Fruit fly (Drosophila melanogaster) whole organism, embryonic: Measurements from ENCODE around the gene spn-F.

Experiments
- Adf1 ChIP-seq: fragments of 200-800 bp; sonication (Bioruptor generic); IDR thresholded peaks from 2 replicates; pipeline ENCODE4 v1.3.6; 2022; ENCODE audit warnings: missing biosample characterization, missing genetic modification characterization
- CG10565 ChIP-seq: fragments of 200-800 bp; sonication (Bioruptor generic); optimal IDR thresholded peaks from 3 replicates; lab custom pipeline; 2016; ENCODE audit warnings: missing biosample characterization, mild to moderate bottlenecking, missing genetic modification characterization
- CG11085 ChIP-seq: fragments of 200-800 bp; sonication (Bioruptor generic); IDR thresholded peaks from 2 replicates; pipeline ENCODE4 v1.3.6; 2022; ENCODE audit warnings: missing biosample characterization, missing genetic modification characterization
- CG11398 ChIP-seq: fragments of 200-800 bp; sonication (Bioruptor generic); optimal IDR thresholded peaks from 2 replicates; lab custom pipeline; 2016; ENCODE audit warnings: missing biosample characterization, missing genetic modification characterization
- CG11695 ChIP-seq: fragments of 200-800 bp; sonication (Bioruptor generic); IDR thresholded peaks from 3 replicates; pipeline ENCODE4 v1.3.6; 2022; ENCODE audit warnings: missing biosample characterization, missing genetic modification characterization
- CG12071 ChIP-seq: fragments of 200-800 bp; sonication (Bioruptor generic); optimal IDR thresholded peaks from 3 replicates; lab custom pipeline; 2018; ENCODE audit warnings: missing biosample characterization, mild to moderate bottlenecking, missing genetic modification characterization
- CG13123 ChIP-seq: fragments of 200-800 bp; sonication (Bioruptor generic); optimal IDR thresholded peaks from 2 replicates; lab custom pipeline; 2016; ENCODE audit warnings: missing biosample characterization, missing genetic modification characterization
- CG13894 ChIP-seq: fragments of 200-800 bp; sonication (Bioruptor generic); optimal IDR thresholded peaks from 3 replicates; lab custom pipeline; 2018; ENCODE audit warnings: missing biosample characterization, mild to moderate bottlenecking, missing genetic modification characterization, moderate library complexity
- CG1529 ChIP-seq: fragments of 200-800 bp; sonication (Bioruptor generic); optimal IDR thresholded peaks from 3 replicates; lab custom pipeline; 2018; ENCODE audit warnings: missing biosample characterization, missing genetic modification characterization
- CG16815 ChIP-seq: fragments of 200-800 bp; sonication (Bioruptor generic); optimal IDR thresholded peaks from 3 replicates; lab custom pipeline; 2017; ENCODE audit warnings: missing biosample characterization, mild to moderate bottlenecking, missing genetic modification characterization
- CG17912 ChIP-seq: fragments of 200-800 bp; sonication (Bioruptor generic); optimal IDR thresholded peaks from 2 replicates; lab custom pipeline; 2018; ENCODE audit warnings: missing biosample characterization, mild to moderate bottlenecking, missing genetic modification characterization
- CG2202 ChIP-seq: fragments of 200-800 bp; sonication (Bioruptor generic); optimal IDR thresholded peaks from 2 replicates; lab custom pipeline; 2018; ENCODE audit warnings: missing biosample characterization, mild to moderate bottlenecking, missing genetic modification characterization
- CG30431 ChIP-seq: fragments of 200-800 bp; sonication (Bioruptor generic); optimal IDR thresholded peaks from 2 replicates; lab custom pipeline; 2017; ENCODE audit warnings: missing biosample characterization, missing genetic modification characterization
- CG31365 ChIP-seq: fragments of 200-800 bp; sonication (Bioruptor generic); optimal IDR thresholded peaks from 2 replicates; lab custom pipeline; 2018; ENCODE audit warnings: missing biosample characterization, mild to moderate bottlenecking, missing genetic modification characterization
- CG33557 ChIP-seq: fragments of 200-800 bp; sonication (Bioruptor generic); optimal IDR thresholded peaks from 2 replicates; lab custom pipeline; 2019; ENCODE audit warnings: missing biosample characterization, mild to moderate bottlenecking, missing genetic modification characterization, moderate library complexity
- CG34422 ChIP-seq: fragments of 200-800 bp; sonication (Bioruptor generic); IDR thresholded peaks from 3 replicates; pipeline ENCODE4 v1.3.6; 2022; ENCODE audit warnings: missing biosample characterization, missing genetic modification characterization
- CG5180 ChIP-seq: fragments of 200-800 bp; sonication (Bioruptor generic); optimal IDR thresholded peaks from 3 replicates; lab custom pipeline; 2017; ENCODE audit warnings: missing biosample characterization, missing genetic modification characterization, mild to moderate bottlenecking, moderate library complexity, missing genetic modification reagents
- CG6813 ChIP-seq: fragments of 200-800 bp; sonication (Bioruptor generic); optimal IDR thresholded peaks from 2 replicates; lab custom pipeline; 2017; ENCODE audit warnings: missing biosample characterization, missing genetic modification characterization, mild to moderate bottlenecking, moderate library complexity, missing genetic modification reagents
- CG7271 ChIP-seq: fragments of 200-800 bp; sonication (Bioruptor generic); optimal IDR thresholded peaks from 2 replicates; lab custom pipeline; 2018; ENCODE audit warnings: missing biosample characterization, mild to moderate bottlenecking, missing genetic modification characterization, moderate library complexity
- CG7372 ChIP-seq: fragments of 200-800 bp; sonication (Bioruptor generic); IDR thresholded peaks from 2 replicates; pipeline ENCODE4 v1.3.6; 2022; ENCODE audit warnings: missing biosample characterization, missing genetic modification characterization
- CHES-1-like ChIP-seq: fragments of 200-800 bp; sonication (Bioruptor generic); optimal IDR thresholded peaks from 2 replicates; lab custom pipeline; 2016; ENCODE audit warnings: missing biosample characterization, missing genetic modification characterization
- CrebB ChIP-seq: fragments of 200-800 bp; sonication (Bioruptor generic); optimal IDR thresholded peaks from 3 replicates; lab custom pipeline; 2018; ENCODE audit warnings: missing biosample characterization, mild to moderate bottlenecking, missing genetic modification characterization
- Drgx ChIP-seq: fragments of 200-800 bp; sonication (Bioruptor generic); IDR thresholded peaks from 2 replicates; pipeline ENCODE4 v1.3.6; 2022; ENCODE audit warnings: missing biosample characterization, missing genetic modification characterization
- HLH3B ChIP-seq: fragments of 200-800 bp; sonication (Bioruptor generic); IDR thresholded peaks from 2 replicates; pipeline ENCODE4 v1.3.6; 2022; ENCODE audit warnings: missing biosample characterization, missing genetic modification characterization
- Hr39 ChIP-seq: fragments of >200 bp; optimal IDR thresholded peaks from 2 replicates; lab custom pipeline; 2017
- MTF-1 ChIP-seq: fragments of 200-800 bp; sonication (Bioruptor generic); optimal IDR thresholded peaks from 2 replicates; lab custom pipeline; 2018; ENCODE audit warnings: missing biosample characterization, mild to moderate bottlenecking, missing genetic modification characterization, borderline replicate concordance
- Med ChIP-seq: fragments of 200-800 bp; sonication (Bioruptor generic); peaks from one replicate; lab custom pipeline; 2016; ENCODE audit warnings: missing biosample characterization, missing genetic modification characterization, mild to moderate bottlenecking, inconsistent platforms, moderate library complexity
- Mes4 ChIP-seq: fragments of 200-800 bp; sonication (Bioruptor generic); optimal IDR thresholded peaks from 2 replicates; lab custom pipeline; 2016; ENCODE audit warnings: missing biosample characterization, missing genetic modification characterization
- NFAT ChIP-seq: fragments of 200-800 bp; sonication (Bioruptor generic); IDR thresholded peaks from 2 replicates; pipeline ENCODE4 v1.3.6; 2022; ENCODE audit warnings: missing biosample characterization, missing genetic modification characterization
- Optix ChIP-seq: fragments of 200-800 bp; sonication (Bioruptor generic); IDR thresholded peaks from 3 replicates; pipeline ENCODE4 v1.3.6; 2022; ENCODE audit warnings: missing biosample characterization, missing genetic modification characterization
- Pdp1 ChIP-seq, 2 experiments: fragments of 200-800 bp; sonication (Bioruptor generic); optimal IDR thresholded peaks; 3 replicates each; lab custom pipeline; 2016; ENCODE audit warnings: missing biosample characterization in 2 of 2, missing genetic modification characterization in 2 of 2, mild to moderate bottlenecking in 1 of 2, moderate library complexity in 1 of 2
- Sry-β ChIP-seq: fragments of 200-800 bp; sonication (Bioruptor generic); optimal IDR thresholded peaks from 2 replicates; lab custom pipeline; 2018; ENCODE audit warnings: missing biosample characterization, mild to moderate bottlenecking, missing genetic modification characterization, moderate library complexity
- Sry-δ ChIP-seq: fragments of 200-800 bp; sonication (Bioruptor generic); optimal IDR thresholded peaks from 2 replicates; lab custom pipeline; 2016; ENCODE audit warnings: missing biosample characterization, missing genetic modification characterization
- ase ChIP-seq: fragments of 200-800 bp; sonication (Bioruptor generic); IDR thresholded peaks from 3 replicates; pipeline ENCODE4 v1.3.6; 2022; ENCODE audit warnings: missing biosample characterization, missing genetic modification characterization
- chm ChIP-seq: fragments of 200-800 bp; sonication (Bioruptor generic); IDR thresholded peaks from 2 replicates; pipeline ENCODE4 v1.3.6; 2022; ENCODE audit warnings: missing biosample characterization, missing genetic modification characterization
- chn ChIP-seq: fragments of 200-800 bp; sonication (Bioruptor generic); optimal IDR thresholded peaks from 2 replicates; lab custom pipeline; 2016; ENCODE audit warnings: missing biosample characterization, missing genetic modification characterization
- croc ChIP-seq: fragments of 200-800 bp; sonication (Bioruptor generic); conservative IDR thresholded peaks from 3 replicates; pipeline ENCODE4 v1.3.6; 2022; ENCODE audit warnings: missing biosample characterization, missing genetic modification characterization
- dan ChIP-seq: fragments of 200-800 bp; sonication (Bioruptor generic); IDR thresholded peaks from 2 replicates; pipeline ENCODE4 v1.3.6; 2022; ENCODE audit warnings: missing biosample characterization, missing genetic modification characterization
- dimm ChIP-seq: fragments of 200-800 bp; sonication (Bioruptor generic); IDR thresholded peaks from 2 replicates; pipeline ENCODE4 v1.3.6; 2022; ENCODE audit warnings: missing biosample characterization, missing genetic modification characterization
- dmrt11E ChIP-seq: fragments of 200-800 bp; sonication (Bioruptor generic); optimal IDR thresholded peaks from 3 replicates; lab custom pipeline; 2018; ENCODE audit warnings: missing biosample characterization, mild to moderate bottlenecking, missing genetic modification characterization, moderate library complexity
- fd3F ChIP-seq: fragments of 200-800 bp; sonication (Bioruptor generic); optimal IDR thresholded peaks from 2 replicates; lab custom pipeline; 2018; ENCODE audit warnings: missing biosample characterization, mild to moderate bottlenecking, missing genetic modification characterization, moderate library complexity
- jigr1 ChIP-seq: fragments of 200-800 bp; sonication (Bioruptor generic); IDR thresholded peaks from 3 replicates; pipeline ENCODE4 v1.3.6; 2022; ENCODE audit warnings: missing biosample characterization, missing genetic modification characterization
- klu ChIP-seq: fragments of 200-800 bp; sonication (Bioruptor generic); IDR thresholded peaks from 2 replicates; pipeline ENCODE4 v1.3.6; 2022; ENCODE audit warnings: missing biosample characterization, missing genetic modification characterization
- knrl ChIP-seq: fragments of 200-800 bp; sonication (Bioruptor generic); IDR thresholded peaks from 3 replicates; pipeline ENCODE4 v1.3.6; 2022; ENCODE audit warnings: missing biosample characterization, missing genetic modification characterization; ENCODE audit not compliant: partially characterized antibody
- lbe ChIP-seq: fragments of 200-800 bp; sonication (Bioruptor generic); optimal IDR thresholded peaks from 2 replicates; lab custom pipeline; 2016; ENCODE audit warnings: missing biosample characterization, mild to moderate bottlenecking, missing genetic modification characterization
- mam ChIP-seq: fragments of 200-800 bp; sonication (Bioruptor generic); optimal IDR thresholded peaks from 3 replicates; lab custom pipeline; 2016; ENCODE audit warnings: missing biosample characterization, missing genetic modification characterization
- org-1 ChIP-seq: fragments of 200-800 bp; sonication (Bioruptor generic); optimal IDR thresholded peaks from 2 replicates; lab custom pipeline; 2017; ENCODE audit warnings: missing biosample characterization, missing genetic modification characterization
- pita ChIP-seq: fragments of 200-800 bp; sonication (Bioruptor generic); optimal IDR thresholded peaks from 2 replicates; lab custom pipeline; 2017; ENCODE audit warnings: missing biosample characterization, mild to moderate bottlenecking, missing genetic modification characterization
- ssp ChIP-seq: fragments of 200-800 bp; sonication (Bioruptor generic); IDR thresholded peaks from 2 replicates; pipeline ENCODE4 v1.3.6; 2022; ENCODE audit warnings: missing biosample characterization, missing genetic modification characterization
- zfh1 ChIP-seq: fragments of 200-800 bp; sonication (Bioruptor generic); IDR thresholded peaks from 3 replicates; pipeline ENCODE4 v1.3.6; 2022; ENCODE audit warnings: missing biosample characterization, missing genetic modification characterization

spn-F gene

DNA sequence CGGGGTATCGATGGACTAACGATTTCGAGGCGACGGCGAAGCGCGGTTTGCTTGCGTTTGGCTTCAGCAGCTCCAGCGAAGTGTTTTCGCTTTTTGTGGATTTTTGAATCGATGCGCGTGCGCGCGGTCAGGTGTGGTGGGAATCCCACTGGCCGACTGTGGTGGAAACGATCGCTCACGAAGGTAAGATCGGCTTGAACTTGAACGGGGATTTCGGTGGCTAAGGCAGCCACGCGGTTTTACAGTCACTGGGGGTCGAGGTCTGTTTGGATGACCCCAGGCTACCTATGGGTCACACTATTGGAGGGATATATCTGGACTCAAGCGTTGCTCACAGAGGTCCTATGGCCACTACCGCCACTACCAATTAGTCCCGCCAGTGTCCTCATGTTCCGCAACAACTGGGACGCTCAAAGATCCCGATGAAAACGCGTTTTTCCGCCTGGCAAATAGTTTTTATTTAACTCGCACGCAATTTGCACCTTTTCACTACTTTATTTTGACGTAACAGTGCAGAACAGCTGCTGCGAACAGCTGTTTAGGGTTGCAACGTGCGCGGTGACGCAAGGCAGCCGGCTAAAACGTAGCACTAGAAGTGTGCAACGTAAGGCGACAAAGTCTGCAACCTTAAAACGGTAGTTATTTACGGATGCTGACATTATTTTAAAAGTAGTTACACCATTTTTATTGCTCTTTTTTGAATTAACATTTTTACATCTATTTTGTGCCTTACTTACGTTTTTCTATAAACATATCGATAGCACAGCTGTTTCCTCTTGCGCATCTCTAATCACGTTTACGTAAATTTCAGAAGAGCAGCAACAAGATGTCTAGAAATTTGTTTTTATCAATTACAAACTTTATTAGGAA, 2.6 kb upstream of the spn-F start, which contains the start of the genes qless and mRpL32 (continued):
- TF ChIP-seq org-1 (no peak), CG11398 (no peak), Sry-δ (peak; percentile 94), Med (peak; percentile 94), Adf1 (GFP tag; lab: Robert Waterston, UW) (no peak), zfh1 (GFP tag; lab: Robert Waterston, UW) (peak; percentile 90), fd3F (GFP tag; lab: Kevin White, UChicago) (no peak), NFAT (GFP tag; lab: Robert Waterston, UW) (peak; percentile 62; the same call in 1 of the 2 replicates), CG7372 (GFP tag; lab: Robert Waterston, UW) (peak; percentile 79), CG13123 (no peak), CG1529 (GFP tag; lab: Kevin White, UChicago) (no peak), mam (GFP tag; lab: Kevin White, UChicago) (peak; percentile 78), CG31365 (tag; lab: Kevin White, UChicago) (no peak), CHES-1-like (GFP tag; lab: Kevin White, UChicago) (peak; percentile 58), CG33557 (GFP tag; lab: Kevin White, UChicago) (no peak), CG17912 (no peak), Drgx (GFP tag; lab: Robert Waterston, UW) (peak; percentile 60), CG6813 (GFP tag; lab: Kevin White, UChicago) (no peak), CrebB (tag; lab: Kevin White, UChicago) (no peak), klu (GFP tag; lab: Robert Waterston, UW) (no peak; the same call in 1 of the 2 replicates), MTF-1 (GFP tag; lab: Kevin White, UChicago) (no peak), CG11695 (GFP tag; lab: Robert Waterston, UW) (peak; percentile 78; the same call in 2 of the 3 replicates), dan (no peak), knrl (GFP tag; lab: Robert Waterston, UW) (peak; percentile 81), croc (GFP tag; lab: Robert Waterston, UW) (peak; percentile 71), CG11085 (GFP tag; lab: Robert Waterston, UW) (peak; percentile 51; the same call in 1 of the 2 replicates), CG16815 (GFP tag; lab: Kevin White, UChicago) (no peak), ssp (peak; percentile 70), Pdp1 (GFP tag; optimal IDR thresholded peaks at IDR 0.05; lab: Kevin White, UChicago) (peak; percentile 71 to 99), dimm (no peak; the same call in 1 of the 2 replicates), lbe (GFP tag; lab: Kevin White, UChicago) (peak; percentile 67), CG7271 (tag; lab: Kevin White, UChicago) (no peak), CG34422 (GFP tag; lab: Robert Waterston, UW) (peak; percentile 92), HLH3B (GFP tag; lab: Robert Waterston, UW) (peak; percentile 65), Hr39 (lab: Kevin White, UChicago) (no peak), Sry-β (GFP tag; lab: Kevin White, UChicago) (peak; percentile 21), CG5180 (GFP tag; lab: Kevin White, UChicago) (no peak), ase (peak; percentile 77), CG30431 (GFP tag; lab: Kevin White, UChicago) (no peak), CG2202 (tag; lab: Kevin White, UChicago) (no peak), CG13894 (no peak), chm (GFP tag; lab: Robert Waterston, UW) (no peak), CG12071 (GFP tag; lab: Kevin White, UChicago) (no peak), Mes4 (peak; percentile 40), pita (no peak), jigr1 (GFP tag; lab: Robert Waterston, UW) (no peak), dmrt11E (tag; lab: Kevin White, UChicago) (no peak), Optix (no peak), chn (GFP tag; lab: Kevin White, UChicago) (peak; percentile 36), CG10565 (GFP tag; lab: Kevin White, UChicago) (peak; percentile 20)
